Fruit fly (Drosophila melanogaster): ENCODE data around the gene CG33229.
A peak's percentile ranks its signal among the peaks of the same experiment; 100 is the strongest.

The CG33229 gene

DNA sequence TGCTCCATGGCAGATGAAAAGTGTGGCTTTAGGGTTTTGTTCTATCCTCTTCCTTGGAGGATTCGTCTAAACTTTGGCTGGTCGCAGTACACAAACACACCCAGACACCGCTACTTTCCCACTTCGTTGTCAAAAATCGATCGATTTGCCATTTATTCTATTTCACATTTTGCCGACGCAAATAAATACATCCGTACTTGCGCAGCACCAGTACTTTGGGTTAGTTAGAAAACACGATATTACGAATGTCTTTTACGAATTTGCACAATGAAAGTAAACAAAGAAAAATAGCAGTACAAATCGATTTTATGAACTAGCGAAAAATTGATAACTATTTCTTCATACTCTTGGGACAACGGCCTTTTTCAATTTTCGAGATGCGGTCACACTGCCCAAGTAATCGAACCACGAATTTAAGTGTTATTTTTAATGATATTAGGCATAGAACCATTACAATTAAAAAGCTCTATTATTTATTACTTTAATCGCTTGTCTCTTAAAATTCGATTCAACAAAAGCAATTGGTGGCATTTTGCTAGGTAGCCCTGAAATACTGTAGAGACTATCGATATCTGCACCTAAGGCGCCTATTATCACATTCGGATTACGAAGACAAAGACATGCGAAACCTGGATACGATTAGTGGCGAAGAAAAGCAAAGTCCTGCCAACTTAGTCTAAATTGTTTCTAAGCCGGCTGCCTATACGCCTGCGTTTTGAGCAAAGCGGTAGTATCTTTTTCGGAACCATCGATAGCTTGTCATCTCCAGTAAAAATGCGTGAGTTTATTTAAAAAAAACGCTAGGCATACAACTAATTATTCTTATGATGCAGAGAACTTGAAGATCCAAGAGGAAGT is 34.2 kb downstream of the CG33229 start, which contains the start of the genes DIP2 and wac (continued):
- peak; percentile 54 for TF ChIP-seq CG3838 (GFP tag; optimal IDR thresholded peaks at IDR 0.05)
- TF ChIP-seq chinmo (GFP tag; IDR thresholded peaks at IDR 0.05; ENCODE audit: partially characterized antibody) = peak; percentile 84; the same call in 2 of the 4 replicates
- peak; percentile 71 for TF ChIP-seq CG32772 (GFP tag; IDR thresholded peaks at IDR 0.05)
- TF ChIP-seq CG11085 (GFP tag; IDR thresholded peaks at IDR 0.05) = 0 out of 2 replicates have a peak, but pooled peaks have one; percentile 48
- peak; percentile 89 for TF ChIP-seq Deaf1 (tag; optimal IDR thresholded peaks at IDR 0.05)
- TF ChIP-seq CG2875 (GFP tag; optimal IDR thresholded peaks at IDR 0.05) = peak; percentile 51
- peak; percentile 77 for TF ChIP-seq B-H2 (GFP tag; optimal IDR thresholded peaks at IDR 0.05)
- no peak for TF ChIP-seq CG17568 (GFP tag; optimal IDR thresholded peaks at IDR 0.05)
- peak; percentile 94 for TF ChIP-seq CG12659 (GFP tag; optimal IDR thresholded peaks at IDR 0.05)
- TF ChIP-seq Hey (tag; optimal IDR thresholded peaks at IDR 0.05) = no peak
- no peak for TF ChIP-seq fd64A (GFP tag; optimal IDR thresholded peaks at IDR 0.05)
- TF ChIP-seq CG8359 (GFP tag; optimal IDR thresholded peaks at IDR 0.05; ENCODE audit: borderline replicate concordance) = no peak
- peak; percentile 58; the same call in 1 of the 2 replicates for TF ChIP-seq HLH3B (GFP tag; IDR thresholded peaks at IDR 0.05)
- no peak for TF ChIP-seq lab (GFP tag; optimal IDR thresholded peaks at IDR 0.05)
- no peak for TF ChIP-seq prd (optimal IDR thresholded peaks at IDR 0.05)
- TF ChIP-seq prd (GFP tag; IDR thresholded peaks at IDR 0.05) = peak; percentile 76; the same call in 2 of the 3 replicates
- TF ChIP-seq CG6175 (GFP tag; IDR thresholded peaks at IDR 0.05) = peak; percentile 50; the same call in 2 of the 3 replicates
- TF ChIP-seq CG6683 (GFP tag; optimal IDR thresholded peaks at IDR 0.05) = peak; percentile 6
- TF ChIP-seq dmrt11E (tag; optimal IDR thresholded peaks at IDR 0.05) = peak; percentile 23
- TF ChIP-seq emc (GFP tag; optimal IDR thresholded peaks at IDR 0.05) = peak; percentile 25
- TF ChIP-seq CG10147 (GFP tag; optimal IDR thresholded peaks at IDR 0.05) = peak; percentile 28
- TF ChIP-seq CG17912 (GFP tag; optimal IDR thresholded peaks at IDR 0.05) = peak; percentile 69
- TF ChIP-seq al (GFP tag; IDR thresholded peaks at IDR 0.05) = peak; percentile 69
- peak; percentile 69 for TF ChIP-seq lbe (GFP tag; optimal IDR thresholded peaks at IDR 0.05)
- TF ChIP-seq ara (GFP tag; IDR thresholded peaks at IDR 0.05) = peak; percentile 56; the same call in 1 of the 2 replicates
- peak; percentile 59 for TF ChIP-seq CTCF (GFP tag; optimal IDR thresholded peaks at IDR 0.05)
- no peak for TF ChIP-seq org-1 (GFP tag; optimal IDR thresholded peaks at IDR 0.05)
- 0 out of 3 replicates have a peak, but pooled peaks have one; percentile 17 for TF ChIP-seq B-H1 (GFP tag; IDR thresholded peaks at IDR 0.05)
- no peak for TF ChIP-seq CG1832 (GFP tag; optimal IDR thresholded peaks at IDR 0.05)
- peak; percentile 94 for TF ChIP-seq CG9932 (GFP tag; IDR thresholded peaks at IDR 0.05)
- no peak for TF ChIP-seq Hmr (GFP tag; optimal IDR thresholded peaks at IDR 0.05)
- peak; percentile 48 for TF ChIP-seq mirr (GFP tag; optimal IDR thresholded peaks at IDR 0.05)
- TF ChIP-seq Rx (GFP tag; IDR thresholded peaks at IDR 0.05) = peak; percentile 34
- TF ChIP-seq CG5245 (GFP tag; optimal IDR thresholded peaks at IDR 0.05) = peak; percentile 73
- TF ChIP-seq CG11695 (GFP tag; IDR thresholded peaks at IDR 0.05) = no peak
- peak; percentile 93 for TF ChIP-seq Gug (GFP tag; IDR thresholded peaks at IDR 0.05)
- peak; percentile 43 for TF ChIP-seq CG18476 (GFP tag; optimal IDR thresholded peaks at IDR 0.05)
- peak; percentile 73 for TF ChIP-seq CG30020 (tag; optimal IDR thresholded peaks at IDR 0.05)
- peak; percentile 13 for TF ChIP-seq Spps (tag; optimal IDR thresholded peaks at IDR 0.05)
- TF ChIP-seq CG14014 (GFP tag; IDR thresholded peaks at IDR 0.05) = peak; percentile 71
- peak; percentile 71 for TF ChIP-seq CG15601 (tag; optimal IDR thresholded peaks at IDR 0.05)
- peak; percentile 14 for TF ChIP-seq CG30431 (GFP tag; optimal IDR thresholded peaks at IDR 0.05)
- peak; percentile 81 for TF ChIP-seq CG12391 (tag; optimal IDR thresholded peaks at IDR 0.05)
- peak; percentile 57; the same call in 1 of the 3 replicates for TF ChIP-seq CG11093 (GFP tag; IDR thresholded peaks at IDR 0.05)
- no peak for TF ChIP-seq abd-A (tag; optimal IDR thresholded peaks at IDR 0.05)
- TF ChIP-seq H2.0 (GFP tag; IDR thresholded peaks at IDR 0.05) = peak; percentile 59; the same call in 1 of the 2 replicates
- TF ChIP-seq lov (optimal IDR thresholded peaks at IDR 0.05) = no peak
- TF ChIP-seq lov (GFP tag; IDR thresholded peaks at IDR 0.05) = no peak
- no peak for TF ChIP-seq Sox102F (GFP tag; optimal IDR thresholded peaks at IDR 0.05)

Measured in whole organism, embryonic.